Fruit fly (Drosophila melanogaster) whole organism, adult: ENCODE data around the gene Toll-4.

Source experiments
- CG14711 ChIP-seq: fragments of 200-800 bp; sonication (Bioruptor generic); optimal IDR thresholded peaks from 2 replicates; lab custom pipeline; 2018; ENCODE audit warnings: missing biosample characterization, mild to moderate bottlenecking, missing genetic modification characterization, moderate library complexity
- CG1620 ChIP-seq: fragments of 200-800 bp; sonication (Bioruptor generic); optimal IDR thresholded peaks from 2 replicates; lab custom pipeline; 2016; ENCODE audit warnings: missing biosample characterization, missing genetic modification characterization
- CG33017 ChIP-seq: fragments of 200-800 bp; sonication (Bioruptor generic); optimal IDR thresholded peaks from 2 replicates; lab custom pipeline; 2018; ENCODE audit warnings: missing biosample characterization, mild to moderate bottlenecking, missing genetic modification characterization, moderate library complexity
- CG7045 ChIP-seq: fragments of 200-800 bp; sonication (Bioruptor generic); optimal IDR thresholded peaks from 2 replicates; lab custom pipeline; 2017; ENCODE audit warnings: missing biosample characterization, mild to moderate bottlenecking, missing genetic modification characterization
- Crg-1 ChIP-seq: fragments of 200-800 bp; sonication (Bioruptor generic); optimal IDR thresholded peaks from 2 replicates; lab custom pipeline; 2016; ENCODE audit warnings: missing biosample characterization, missing genetic modification characterization
- Hr96 ChIP-seq: fragments of 200-800 bp; sonication (Bioruptor generic); optimal IDR thresholded peaks from 2 replicates; lab custom pipeline; 2016; ENCODE audit warnings: missing biosample characterization, missing genetic modification characterization
- Mnt ChIP-seq: fragments of 200-800 bp; sonication (Bioruptor generic); optimal IDR thresholded peaks from 2 replicates; lab custom pipeline; 2016; ENCODE audit warnings: missing biosample characterization, mild to moderate bottlenecking, missing genetic modification characterization
- bab1 ChIP-seq: fragments of 200-800 bp; sonication (Bioruptor generic); optimal IDR thresholded peaks from 3 replicates; lab custom pipeline; 2019; ENCODE audit warnings: missing biosample characterization, mild to moderate bottlenecking, missing genetic modification characterization, moderate library complexity
- cnc ChIP-seq, 2 experiments: fragments of >200 bp; optimal IDR thresholded peaks; 2 replicates each; lab custom pipeline; 2017
- kay ChIP-seq: fragments of 200-800 bp; sonication (Bioruptor generic); peaks from one replicate; lab custom pipeline; 2016; ENCODE audit warnings: missing biosample characterization, missing genetic modification characterization, borderline replicate concordance
- ovo ChIP-seq: fragments of 200-800 bp; sonication (Bioruptor generic); optimal IDR thresholded peaks from 2 replicates; lab custom pipeline; 2016; ENCODE audit warnings: missing biosample characterization, missing genetic modification characterization
- pad ChIP-seq: fragments of 200-800 bp; sonication (Bioruptor generic); optimal IDR thresholded peaks from 3 replicates; lab custom pipeline; 2017; ENCODE audit warnings: missing biosample characterization, missing genetic modification characterization, mild to moderate bottlenecking, moderate library complexity, missing genetic modification reagents
- toe ChIP-seq: fragments of 200-800 bp; sonication (Bioruptor generic); optimal IDR thresholded peaks from 2 replicates; lab custom pipeline; 2016; ENCODE audit warnings: missing biosample characterization, missing genetic modification characterization

- TF ChIP-seq Mnt (no peak), CG7045 (GFP tag; lab: Kevin White, UChicago) (no peak), CG33017 (tag; lab: Kevin White, UChicago) (no peak), kay (no peak), bab1 (GFP tag; lab: Kevin White, UChicago) (no peak), pad (GFP tag; lab: Kevin White, UChicago) (no peak), toe (GFP tag; lab: Kevin White, UChicago) (no peak), CG1620 (GFP tag; lab: Kevin White, UChicago) (no peak), Crg-1 (GFP tag; lab: Kevin White, UChicago) (no peak), ovo (no peak), Hr96 (GFP tag; lab: Kevin White, UChicago) (no peak), CG14711 (tag; lab: Kevin White, UChicago) (no peak), cnc (optimal IDR thresholded peaks at IDR 0.05; lab: Kevin White, UChicago) (no peak)
Measured at dm6 chr2L:9083807-9084206, at the start of gene Toll-4.
